Worm (Caenorhabditis elegans): Measurements from ENCODE around the gene spp-28.

DNA sequence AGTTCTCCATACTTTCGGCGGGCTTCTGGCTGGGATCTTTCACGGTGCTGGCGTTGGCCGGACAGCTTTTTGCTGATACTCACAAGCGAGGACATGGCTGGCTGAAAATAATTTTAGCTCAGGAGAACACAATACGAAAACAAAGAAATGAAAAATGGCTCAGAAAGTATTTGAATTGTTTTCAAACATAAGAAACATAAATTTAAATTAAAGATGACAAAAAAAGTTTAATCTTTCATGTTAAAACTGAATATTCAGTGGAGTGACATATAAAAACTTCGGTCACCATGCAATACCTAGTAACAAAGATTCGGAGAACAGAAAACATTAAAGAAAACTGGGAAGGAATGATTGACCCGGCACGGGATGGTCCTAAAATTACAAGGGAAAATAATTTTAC is 11.6 kb downstream of the spp-28 start, which contains the start of gene C16C10.2:
- TF ChIP-seq him-1 (tag; optimal IDR thresholded peaks at IDR 0.05) (no peak), dao-5 (tag; optimal IDR thresholded peaks at IDR 0.05) (no peak), W03F9.2 (tag; optimal IDR thresholded peaks at IDR 0.05) (no peak)

All from whole organism, L4/young adult.